Fruit fly (Drosophila melanogaster) whole organism, embryonic: ENCODE data around the gene CG17450.

ENCODE experiments used
- BEAF-32 ChIP-seq: fragments of 200-800 bp; sonication (Bioruptor generic); optimal IDR thresholded peaks from 3 replicates; lab custom pipeline; 2017; ENCODE audit warnings: missing biosample characterization, missing genetic modification characterization, mild to moderate bottlenecking, moderate library complexity, missing genetic modification reagents
- Bgb ChIP-seq: fragments of 200-800 bp; sonication (Bioruptor generic); IDR thresholded peaks from 2 replicates; pipeline ENCODE4 v1.3.6; 2022; ENCODE audit warnings: missing biosample characterization, missing genetic modification characterization; ENCODE audit not compliant: partially characterized antibody
- CG10565 ChIP-seq: fragments of 200-800 bp; sonication (Bioruptor generic); optimal IDR thresholded peaks from 3 replicates; lab custom pipeline; 2016; ENCODE audit warnings: missing biosample characterization, mild to moderate bottlenecking, missing genetic modification characterization
- CG12104 ChIP-seq: fragments of 200-800 bp; sonication (Bioruptor generic); optimal IDR thresholded peaks from 3 replicates; lab custom pipeline; 2016; ENCODE audit warnings: missing biosample characterization, missing genetic modification characterization
- CG14710 ChIP-seq: fragments of 200-800 bp; sonication (Bioruptor generic); optimal IDR thresholded peaks from 3 replicates; lab custom pipeline; 2019; ENCODE audit warnings: missing biosample characterization, mild to moderate bottlenecking, missing genetic modification characterization, moderate library complexity
- CG14860 ChIP-seq: fragments of 200-800 bp; sonication (Bioruptor generic); IDR thresholded peaks from 3 replicates; pipeline ENCODE4 v1.3.6; 2022; ENCODE audit warnings: missing biosample characterization, missing genetic modification characterization; ENCODE audit not compliant: partially characterized antibody
- CG15514 ChIP-seq: fragments of 200-800 bp; sonication (Bioruptor generic); optimal IDR thresholded peaks from 3 replicates; lab custom pipeline; 2017; ENCODE audit warnings: missing biosample characterization, missing genetic modification characterization, mild to moderate bottlenecking, moderate library complexity, missing genetic modification reagents
- CG1603 ChIP-seq: fragments of 200-800 bp; sonication (Bioruptor generic); optimal IDR thresholded peaks from 2 replicates; lab custom pipeline; 2019; ENCODE audit warnings: missing biosample characterization, mild to moderate bottlenecking, missing genetic modification characterization, moderate library complexity
- CG1647 ChIP-seq: fragments of 200-800 bp; sonication (Bioruptor generic); optimal IDR thresholded peaks from 3 replicates; lab custom pipeline; 2016; ENCODE audit warnings: missing biosample characterization, missing genetic modification characterization
- CG17328 ChIP-seq: fragments of 200-800 bp; sonication (Bioruptor generic); IDR thresholded peaks from 2 replicates; pipeline ENCODE4 v1.3.6; 2022; ENCODE audit warnings: missing biosample characterization, missing genetic modification characterization
- CG17361 ChIP-seq: fragments of 200-800 bp; sonication (Bioruptor generic); IDR thresholded peaks from 3 replicates; pipeline ENCODE4 v1.3.6; 2022; ENCODE audit warnings: missing biosample characterization, missing genetic modification characterization
- CG17385 ChIP-seq: fragments of 200-800 bp; sonication (Bioruptor generic); optimal IDR thresholded peaks from 3 replicates; lab custom pipeline; 2018; ENCODE audit warnings: missing biosample characterization, mild to moderate bottlenecking, missing genetic modification characterization
- CG17802 ChIP-seq: fragments of 200-800 bp; sonication (Bioruptor generic); optimal IDR thresholded peaks from 2 replicates; lab custom pipeline; 2018; ENCODE audit warnings: missing biosample characterization, mild to moderate bottlenecking, missing genetic modification characterization, moderate library complexity
- CG2199 ChIP-seq: fragments of 200-800 bp; sonication (Bioruptor generic); IDR thresholded peaks from 3 replicates; pipeline ENCODE4 v1.3.6; 2022; ENCODE audit warnings: missing biosample characterization, missing genetic modification characterization
- CG2875 ChIP-seq: fragments of 200-800 bp; sonication (Bioruptor generic); optimal IDR thresholded peaks from 2 replicates; lab custom pipeline; 2017; ENCODE audit warnings: missing biosample characterization, mild to moderate bottlenecking, missing genetic modification characterization, missing genetic modification reagents
- CG2889 ChIP-seq: fragments of 200-800 bp; sonication (Bioruptor generic); IDR thresholded peaks from 3 replicates; pipeline ENCODE4 v1.3.6; 2022; ENCODE audit warnings: missing biosample characterization, missing genetic modification characterization
- CG7963 ChIP-seq: fragments of 200-800 bp; sonication (Bioruptor generic); IDR thresholded peaks from 3 replicates; pipeline ENCODE4 v1.3.6; 2022; ENCODE audit warnings: missing biosample characterization, missing genetic modification characterization; ENCODE audit not compliant: partially characterized antibody
- CG8290 ChIP-seq, 3 experiments: fragments of 200-800 bp; sonication (Bioruptor generic); optimal IDR thresholded peaks; 2 replicates each; lab custom pipeline; 2016 to 2019; ENCODE audit warnings: missing biosample characterization in 3 of 3, missing genetic modification characterization in 3 of 3, mild to moderate bottlenecking in 2 of 3, moderate library complexity in 1 of 3
- CTCF ChIP-seq: fragments of 200-800 bp; sonication (Bioruptor generic); optimal IDR thresholded peaks from 2 replicates; lab custom pipeline; 2017; ENCODE audit warnings: missing biosample characterization, mild to moderate bottlenecking, missing genetic modification characterization, moderate library complexity
- Dp ChIP-seq: fragments of 200-800 bp; sonication (Bioruptor generic); optimal IDR thresholded peaks from 2 replicates; lab custom pipeline; 2018; ENCODE audit warnings: missing biosample characterization, mild to moderate bottlenecking, missing genetic modification characterization, moderate library complexity
- Elba2 ChIP-seq: fragments of 200-800 bp; sonication (Bioruptor generic); optimal IDR thresholded peaks from 3 replicates; lab custom pipeline; 2016; ENCODE audit warnings: missing biosample characterization, missing genetic modification characterization
- HHEX ChIP-seq: fragments of 200-800 bp; sonication (Bioruptor generic); optimal IDR thresholded peaks from 3 replicates; lab custom pipeline; 2017; ENCODE audit warnings: missing biosample characterization, mild to moderate bottlenecking, missing genetic modification characterization, missing genetic modification reagents
- HLHmδ ChIP-seq: fragments of 200-800 bp; sonication (Bioruptor generic); optimal IDR thresholded peaks from 2 replicates; lab custom pipeline; 2018; ENCODE audit warnings: missing biosample characterization, mild to moderate bottlenecking, missing genetic modification characterization, moderate library complexity
- Hmr ChIP-seq: fragments of 200-800 bp; sonication (Bioruptor generic); optimal IDR thresholded peaks from 3 replicates; lab custom pipeline; 2017; ENCODE audit warnings: mild to moderate bottlenecking, missing biosample characterization, missing genetic modification reagents, missing genetic modification characterization
- Hr3 ChIP-seq: fragments of 200-800 bp; sonication (Bioruptor generic); optimal IDR thresholded peaks from 3 replicates; lab custom pipeline; 2016; ENCODE audit warnings: missing biosample characterization, missing genetic modification characterization
- Hr39 ChIP-seq: fragments of >200 bp; optimal IDR thresholded peaks from 2 replicates; lab custom pipeline; 2017
- Hsf ChIP-seq: fragments of 200-800 bp; sonication (Bioruptor generic); optimal IDR thresholded peaks from 3 replicates; lab custom pipeline; 2016; ENCODE audit warnings: missing biosample characterization, missing genetic modification characterization
- MBD-R2 ChIP-seq: fragments of 200-800 bp; sonication (Bioruptor generic); IDR thresholded peaks from 2 replicates; pipeline ENCODE4 v1.3.6; 2022; ENCODE audit warnings: missing biosample characterization, missing genetic modification characterization
- Med ChIP-seq: fragments of 200-800 bp; sonication (Bioruptor generic); peaks from one replicate; lab custom pipeline; 2016; ENCODE audit warnings: missing biosample characterization, missing genetic modification characterization, mild to moderate bottlenecking, inconsistent platforms, moderate library complexity
- Pdp1 ChIP-seq, 2 experiments: fragments of 200-800 bp; sonication (Bioruptor generic); optimal IDR thresholded peaks; 3 replicates each; lab custom pipeline; 2016; ENCODE audit warnings: missing biosample characterization in 2 of 2, missing genetic modification characterization in 2 of 2, mild to moderate bottlenecking in 1 of 2, moderate library complexity in 1 of 2
- Poxn ChIP-seq: fragments of 200-800 bp; sonication (Bioruptor generic); IDR thresholded peaks from 2 replicates; pipeline ENCODE4 v1.3.6; 2022; ENCODE audit warnings: missing biosample characterization, missing genetic modification characterization
- Scr ChIP-seq: fragments of 200-800 bp; sonication (Bioruptor generic); IDR thresholded peaks from 2 replicates; pipeline ENCODE4 v1.3.6; 2022; ENCODE audit warnings: missing biosample characterization, missing genetic modification characterization; ENCODE audit not compliant: partially characterized antibody
- Sin3A ChIP-seq: fragments of >200 bp; optimal IDR thresholded peaks from 2 replicates; lab custom pipeline; 2018
- Tbp ChIP-seq: fragments of >200 bp; optimal IDR thresholded peaks from 2 replicates; lab custom pipeline; 2018; ENCODE audit warnings: missing biosample characterization, missing genetic modification characterization
- al ChIP-seq: fragments of 200-800 bp; sonication (Bioruptor generic); IDR thresholded peaks from 2 replicates; pipeline ENCODE4 v1.3.6; 2022; ENCODE audit warnings: missing biosample characterization, missing genetic modification characterization
- ato ChIP-seq: fragments of 200-800 bp; sonication (Bioruptor generic); IDR thresholded peaks from 2 replicates; pipeline ENCODE4 v1.3.6; 2022; ENCODE audit warnings: missing biosample characterization, missing genetic modification characterization; ENCODE audit not compliant: partially characterized antibody
- bbx ChIP-seq: fragments of 200-800 bp; sonication (Bioruptor generic); IDR thresholded peaks from 2 replicates; pipeline ENCODE4 v1.3.6; 2022; ENCODE audit warnings: missing biosample characterization, missing genetic modification characterization; ENCODE audit not compliant: partially characterized antibody
- dpn ChIP-seq, 2 experiments: fragments of 200-800 bp; sonication (Bioruptor generic); optimal IDR thresholded peaks; 3 replicates each; lab custom pipeline; 2016; ENCODE audit warnings: missing biosample characterization in 2 of 2, missing genetic modification characterization in 2 of 2
- en ChIP-seq: fragments of 200-800 bp; sonication (Bioruptor generic); optimal IDR thresholded peaks from 2 replicates; lab custom pipeline; 2016; ENCODE audit warnings: missing biosample characterization, missing genetic modification characterization
- mld ChIP-seq: fragments of 200-800 bp; sonication (Bioruptor generic); IDR thresholded peaks from 3 replicates; pipeline ENCODE4 v1.3.6; 2022; ENCODE audit warnings: missing biosample characterization, missing genetic modification characterization; ENCODE audit not compliant: partially characterized antibody
- nerfin-2 ChIP-seq: fragments of 200-800 bp; sonication (Bioruptor generic); IDR thresholded peaks from 2 replicates; pipeline ENCODE4 v1.3.6; 2022; ENCODE audit warnings: missing biosample characterization, missing genetic modification characterization; ENCODE audit not compliant: partially characterized antibody
- onecut ChIP-seq: fragments of 200-800 bp; sonication (Bioruptor generic); IDR thresholded peaks from 2 replicates; pipeline ENCODE4 v1.3.6; 2022; ENCODE audit warnings: missing biosample characterization, missing genetic modification characterization
- phol ChIP-seq: fragments of 200-800 bp; sonication (Bioruptor generic); optimal IDR thresholded peaks from 3 replicates; lab custom pipeline; 2018; ENCODE audit warnings: missing biosample characterization, mild to moderate bottlenecking, missing genetic modification characterization, moderate library complexity
- ro ChIP-seq: fragments of 200-800 bp; sonication (Bioruptor generic); IDR thresholded peaks from 2 replicates; pipeline ENCODE4 v1.3.6; 2022; ENCODE audit warnings: missing biosample characterization, missing genetic modification characterization
- scrt ChIP-seq: fragments of 200-800 bp; sonication (Bioruptor generic); optimal IDR thresholded peaks from 2 replicates; lab custom pipeline; 2018; ENCODE audit warnings: missing biosample characterization, mild to moderate bottlenecking, missing genetic modification characterization, moderate library complexity
- sens-2 ChIP-seq: fragments of 200-800 bp; sonication (Bioruptor generic); IDR thresholded peaks from 2 replicates; pipeline ENCODE4 v1.3.6; 2022; ENCODE audit warnings: missing biosample characterization, missing genetic modification characterization
- stc ChIP-seq: fragments of 200-800 bp; sonication (Bioruptor generic); IDR thresholded peaks from 2 replicates; pipeline ENCODE4 v1.3.6; 2022; ENCODE audit warnings: missing biosample characterization, missing genetic modification characterization
- tna ChIP-seq: fragments of 200-800 bp; sonication (Bioruptor generic); IDR thresholded peaks from 2 replicates; pipeline ENCODE4 v1.3.6; 2022; ENCODE audit warnings: missing biosample characterization, missing genetic modification characterization; ENCODE audit not compliant: partially characterized antibody
- vnd ChIP-seq: fragments of 200-800 bp; sonication (Bioruptor generic); IDR thresholded peaks from 3 replicates; pipeline ENCODE4 v1.3.6; 2022; ENCODE audit warnings: missing biosample characterization, missing genetic modification characterization; ENCODE audit not compliant: partially characterized antibody

The CG17450 gene

DNA sequence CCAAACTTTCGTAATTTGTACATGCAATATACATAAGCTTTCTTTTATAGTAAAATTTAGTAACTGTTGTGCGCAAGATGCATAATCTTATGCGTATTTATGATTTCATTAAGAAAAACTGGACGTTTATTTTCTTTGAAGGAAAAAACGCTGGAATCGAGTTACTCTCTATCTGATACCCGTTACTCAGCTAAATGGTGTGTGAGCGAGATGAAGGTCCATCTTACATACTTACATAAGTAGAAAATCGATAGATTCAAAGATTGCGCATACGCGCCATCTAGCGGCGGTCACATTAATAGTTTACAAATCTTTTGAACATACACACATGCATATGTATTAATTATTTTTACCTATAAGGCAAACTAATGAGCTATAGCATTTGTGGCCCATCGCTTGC, 3.2 kb downstream of the CG17450 start (continued):
- no peak for TF ChIP-seq Hmr (GFP tag; lab: Kevin White, UChicago)
- TF ChIP-seq al = no peak
- TF ChIP-seq Bgb (GFP tag; lab: Robert Waterston, UW) = peak; percentile 50
- 0 out of 3 replicates have a peak, but pooled peaks have one; percentile 14 for TF ChIP-seq CG17361 (GFP tag; lab: Robert Waterston, UW)
- peak; percentile 9 for TF ChIP-seq CG15514 (GFP tag; lab: Kevin White, UChicago)
- TF ChIP-seq phol (tag; lab: Kevin White, UChicago) = no peak
- no peak for TF ChIP-seq CG10565 (GFP tag; lab: Kevin White, UChicago)
- TF ChIP-seq CG7963 (GFP tag; lab: Robert Waterston, UW) = peak; percentile 54; the same call in 1 of the 3 replicates
- peak; percentile 71 for TF ChIP-seq Elba2 (GFP tag; lab: Kevin White, UChicago)
- TF ChIP-seq MBD-R2 (GFP tag; lab: Robert Waterston, UW) = peak; percentile 42; the same call in 1 of the 2 replicates
- TF ChIP-seq Hr3 (GFP tag; lab: Kevin White, UChicago) = no peak
- TF ChIP-seq bbx (GFP tag; lab: Robert Waterston, UW) = peak; percentile 36; the same call in 1 of the 2 replicates
- TF ChIP-seq CG12104 = no peak
- TF ChIP-seq ro (GFP tag; lab: Robert Waterston, UW) = no peak
- 0 out of 2 replicates have a peak, but pooled peaks have one; percentile 33 for TF ChIP-seq nerfin-2 (GFP tag; lab: Robert Waterston, UW)
- TF ChIP-seq onecut (GFP tag; lab: Robert Waterston, UW) = peak; percentile 97
- TF ChIP-seq sens-2 (GFP tag; lab: Robert Waterston, UW) = no peak
- TF ChIP-seq Hsf (GFP tag; lab: Kevin White, UChicago) = no peak
- TF ChIP-seq Scr = 0 out of 2 replicates have a peak, but pooled peaks have one; percentile 16
- TF ChIP-seq CG17802 = no peak
- no peak for TF ChIP-seq HHEX
- TF ChIP-seq scrt (GFP tag; lab: Kevin White, UChicago) = no peak
- TF ChIP-seq CG1603 (tag; lab: Kevin White, UChicago) = peak; percentile 20
- TF ChIP-seq CG14860 (GFP tag; lab: Robert Waterston, UW) = peak; percentile 70; the same call in 2 of the 3 replicates
- no peak for TF ChIP-seq CG2875
- no peak for TF ChIP-seq stc
- TF ChIP-seq Tbp (GFP tag; lab: Kevin White, UChicago) = no peak
- no peak for TF ChIP-seq HLHmδ (GFP tag; lab: Kevin White, UChicago)
- TF ChIP-seq Sin3A (lab: Kevin White, UChicago) = no peak
- no peak for TF ChIP-seq CG17385 (GFP tag; lab: Kevin White, UChicago)
- TF ChIP-seq CG1647 (GFP tag; lab: Kevin White, UChicago) = no peak
- no peak for TF ChIP-seq CG17328 (GFP tag; lab: Robert Waterston, UW)
- TF ChIP-seq Dp (GFP tag; lab: Kevin White, UChicago) = peak; percentile 47
- peak; percentile 93 for TF ChIP-seq CTCF
- no peak for TF ChIP-seq Poxn (GFP tag; lab: Robert Waterston, UW)
- peak in 1 of 2 experiments; percentile 96 for TF ChIP-seq Pdp1 (GFP tag; optimal IDR thresholded peaks at IDR 0.05; lab: Kevin White, UChicago)
- TF ChIP-seq Hr39 (lab: Kevin White, UChicago) = no peak
- TF ChIP-seq dpn (GFP tag; optimal IDR thresholded peaks at IDR 0.05; lab: Kevin White, UChicago) = no peak
- no peak for TF ChIP-seq en (GFP tag; lab: Kevin White, UChicago)
- TF ChIP-seq CG14710 (tag; lab: Kevin White, UChicago) = peak; percentile 7
- peak; percentile 62 for TF ChIP-seq Med (GFP tag; lab: Kevin White, UChicago)
- TF ChIP-seq tna (GFP tag; lab: Robert Waterston, UW) = peak; percentile 61
- TF ChIP-seq CG2199 = 0 out of 3 replicates have a peak, but pooled peaks have one; percentile 10
- TF ChIP-seq CG2889 (GFP tag; lab: Robert Waterston, UW) = no peak
- no peak for TF ChIP-seq CG8290 (GFP tag; optimal IDR thresholded peaks at IDR 0.05; lab: Kevin White, UChicago)
- peak in 1 of 2 experiments; percentile 0 for TF ChIP-seq CG8290 (tag; optimal IDR thresholded peaks at IDR 0.05; lab: Kevin White, UChicago)
- 0 out of 2 replicates have a peak, but pooled peaks have one; percentile 49 for TF ChIP-seq ato (GFP tag; lab: Robert Waterston, UW)
- TF ChIP-seq vnd (GFP tag; lab: Robert Waterston, UW) = peak; percentile 59; the same call in 2 of the 3 replicates
- TF ChIP-seq BEAF-32 (GFP tag; lab: Kevin White, UChicago) = peak; percentile 4
- TF ChIP-seq mld (GFP tag; lab: Robert Waterston, UW) = 0 out of 3 replicates have a peak, but pooled peaks have one; percentile 38
